Worm (Caenorhabditis elegans): ENCODE measurements around the gene cnnm-2.

cnnm-2 gene

DNA sequence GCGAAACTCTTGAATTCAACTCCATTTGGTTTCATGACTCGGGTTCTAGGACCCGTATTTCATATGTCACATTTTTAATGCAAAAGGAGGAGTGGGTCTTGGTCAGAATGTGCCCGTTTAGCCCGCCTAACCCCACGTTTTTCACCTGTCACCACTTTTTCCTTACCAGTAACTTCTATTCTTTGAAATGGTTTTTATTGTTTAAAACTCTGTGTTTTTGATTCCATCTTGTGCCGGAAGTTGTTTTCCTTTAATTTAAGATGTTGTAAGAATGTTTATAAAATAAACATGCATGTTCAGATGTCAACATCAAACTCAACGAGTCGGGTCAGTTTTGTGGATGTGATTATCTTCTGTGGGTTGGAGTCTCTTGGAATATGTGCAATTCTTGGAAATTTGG lies 33.3 kb upstream of the cnnm-2 start, which contains the start of gene ZK721.4:
Gene ZK721.4 (plus strand): TSS at position 301 of the 400 bp plus-strand sequence.
- TF ChIP-seq lag-1 (GFP tag; IDR thresholded peaks at IDR 0.05) (no peak), ztf-28 (GFP tag; IDR thresholded peaks at IDR 0.05) (no peak), ztf-22 (GFP tag; optimal IDR thresholded peaks at IDR 0.05) (no peak), madf-10 (tag; optimal IDR thresholded peaks at IDR 0.05) (no peak), ztf-6 (GFP tag; IDR thresholded peaks at IDR 0.05) (no peak), hlh-26 (GFP tag; conservative IDR thresholded peaks at IDR 0.05) (no peak), xnd-1 (tag; optimal IDR thresholded peaks at IDR 0.05) (no peak), sptf-2 (GFP tag; optimal IDR thresholded peaks at IDR 0.05) (no peak), K11D2.4 (GFP tag; IDR thresholded peaks at IDR 0.05) (no peak), madf-3 (GFP tag; IDR thresholded peaks at IDR 0.05) (no peak), madf-6 (GFP tag; IDR thresholded peaks at IDR 0.05) (no peak), mxl-1 (tag; optimal IDR thresholded peaks at IDR 0.05) (no peak), Y56A3A.18 (GFP tag; IDR thresholded peaks at IDR 0.05) (no peak), lsl-1 (GFP tag; optimal IDR thresholded peaks at IDR 0.05) (no peak), snpc-1.3 (tag; optimal IDR thresholded peaks at IDR 0.05; ENCODE audit: insufficient read depth) (no peak), B0336.3 (GFP tag; IDR thresholded peaks at IDR 0.05) (no peak), cebp-2 (GFP tag; IDR thresholded peaks at IDR 0.05) (no peak), zim-3 (tag; optimal IDR thresholded peaks at IDR 0.05) (no peak)

DNA sequence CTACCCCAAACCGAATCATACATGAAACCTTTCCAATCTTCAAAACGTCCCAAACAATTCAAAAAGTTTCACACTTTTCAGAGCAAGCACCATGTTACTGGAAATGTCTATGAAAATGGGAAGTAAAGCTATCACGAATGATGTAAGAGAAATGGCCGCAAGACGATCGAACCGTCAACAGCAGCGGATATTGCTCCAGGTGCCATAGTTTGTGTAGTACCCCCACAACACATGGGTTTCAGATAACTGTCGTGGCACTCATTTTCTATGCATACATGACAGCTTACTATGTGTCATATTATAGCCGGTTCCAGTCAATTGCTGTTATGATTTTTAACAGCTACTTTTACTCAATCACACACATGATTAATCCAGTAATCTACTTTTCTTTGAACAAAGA lies 27.7 kb upstream of the cnnm-2 start, which contains the start of gene ZK721.3:
Gene ZK721.3 (plus strand): TSS at position 301 of the 400 bp plus-strand sequence.
- TF ChIP-seq cebp-2 (GFP tag; IDR thresholded peaks at IDR 0.05): no peak
- no peak for TF ChIP-seq B0035.1 (tag; optimal IDR thresholded peaks at IDR 0.05)
- no peak for TF ChIP-seq pha-4 (tag; optimal IDR thresholded peaks at IDR 0.05)
- TF ChIP-seq Y79H2A.3 (GFP tag; conservative IDR thresholded peaks at IDR 0.05): no peak
- TF ChIP-seq mel-28 (tag; optimal IDR thresholded peaks at IDR 0.05; ENCODE audit: borderline replicate concordance): no peak
- no peak for TF ChIP-seq B0261.1 (tag; optimal IDR thresholded peaks at IDR 0.05)
- no peak for TF ChIP-seq F23B12.7 (tag; optimal IDR thresholded peaks at IDR 0.05; ENCODE audit: insufficient read depth)

DNA sequence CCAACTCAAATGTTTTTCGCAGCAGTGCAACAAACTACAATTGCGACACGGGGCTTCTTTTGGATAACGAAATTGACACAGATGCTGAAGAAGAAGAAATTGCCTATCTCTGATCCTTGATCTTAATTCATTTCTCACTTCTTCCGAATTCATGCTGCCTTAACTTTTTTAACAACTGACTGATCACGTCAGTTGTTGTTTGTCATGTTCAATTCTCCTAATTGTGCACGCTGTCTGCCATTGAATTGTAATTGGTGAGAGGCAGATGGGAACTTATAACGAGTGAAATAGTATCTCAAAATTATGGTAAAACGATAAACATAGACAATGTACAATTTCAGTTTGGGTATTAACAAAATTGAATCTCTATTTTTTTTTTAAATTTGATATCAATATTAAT lies 25.2 kb upstream of the cnnm-2 start:
- TF ChIP-seq gei-17 (GFP tag; optimal IDR thresholded peaks at IDR 0.05) (no peak), hlh-26 (GFP tag; conservative IDR thresholded peaks at IDR 0.05) (no peak), ceh-58 (GFP tag; IDR thresholded peaks at IDR 0.05) (no peak), sea-2 (GFP tag; IDR thresholded peaks at IDR 0.05) (no peak), mxl-1 (tag; optimal IDR thresholded peaks at IDR 0.05) (no peak), dox-1 (GFP tag; IDR thresholded peaks at IDR 0.05) (no peak), snpc-1.1 (tag; optimal IDR thresholded peaks at IDR 0.05; ENCODE audit: insufficient read depth) (no peak), nfya-1 (tag; optimal IDR thresholded peaks at IDR 0.05; ENCODE audit: borderline replicate concordance, insufficient read depth) (no peak)

DNA sequence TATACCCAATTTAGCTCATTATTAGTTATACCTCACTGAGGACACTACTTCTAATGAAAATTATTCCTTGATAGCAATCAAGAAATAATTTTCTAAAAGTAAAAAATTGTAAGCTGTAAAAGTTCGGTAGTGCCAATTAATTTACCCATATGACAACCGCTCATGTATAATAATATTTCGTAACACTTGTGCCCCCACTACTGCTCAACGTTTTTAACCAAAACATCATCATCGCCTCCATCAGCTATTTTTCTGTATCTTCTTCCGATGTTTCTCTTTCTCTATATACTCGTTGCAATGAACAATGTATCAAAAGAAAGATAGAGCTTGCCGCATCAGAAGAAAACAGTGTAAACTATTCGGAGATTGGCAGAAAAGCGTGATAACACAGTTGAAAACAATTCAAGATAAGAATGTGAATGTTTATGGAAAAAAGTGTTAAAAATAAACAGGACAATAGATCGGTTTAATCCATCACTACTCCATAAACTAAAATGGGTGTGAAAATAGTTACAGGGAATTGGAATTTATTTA lies 24.1 kb upstream of the cnnm-2 start:
- TF ChIP-seq lin-40 (tag; optimal IDR thresholded peaks at IDR 0.05) (peak; percentile 14), nhr-80 (tag; optimal IDR thresholded peaks at IDR 0.05) (peak; percentile 15), cebp-1 (GFP tag; IDR thresholded peaks at IDR 0.05) (peak; percentile 65), cebp-1 (tag; optimal IDR thresholded peaks at IDR 0.05) (peak; percentile 70), let-526 (GFP tag; IDR thresholded peaks at IDR 0.05) (no peak)
